Fruit fly (Drosophila melanogaster): ENCODE results near the gene AOX4.

AOX4 gene

dm6 chr3R:15566948-15567347 is 14.3 kb upstream of the AOX4 start:
- TF ChIP-seq h (optimal IDR thresholded peaks at IDR 0.05) = no peak

- TF ChIP-seq h (optimal IDR thresholded peaks at IDR 0.05) (no peak), ttk (optimal IDR thresholded peaks at IDR 0.05) (no peak), insv (optimal IDR thresholded peaks at IDR 0.05) (no peak), psq (optimal IDR thresholded peaks at IDR 0.05) (no peak), Myc (optimal IDR thresholded peaks at IDR 0.05) (no peak), Sin3A (optimal IDR thresholded peaks at IDR 0.05) (no peak)
Observed at dm6 chr3R:15566340-15566739, 13.7 kb upstream of the AOX4 start.

- TF ChIP-seq h (optimal IDR thresholded peaks at IDR 0.05) = no peak
- no peak for TF ChIP-seq insv (optimal IDR thresholded peaks at IDR 0.05)
- no peak for TF ChIP-seq psq (optimal IDR thresholded peaks at IDR 0.05)
- no peak for TF ChIP-seq Sin3A (optimal IDR thresholded peaks at IDR 0.05)
- no peak for TF ChIP-seq Myc (optimal IDR thresholded peaks at IDR 0.05)
- TF ChIP-seq ttk (optimal IDR thresholded peaks at IDR 0.05) = no peak
Observed at dm6 chr3R:15557308-15557707, 4.7 kb upstream of the AOX4 start.

- no peak for TF ChIP-seq Myc (optimal IDR thresholded peaks at IDR 0.05)
- TF ChIP-seq ttk (optimal IDR thresholded peaks at IDR 0.05) = no peak
- TF ChIP-seq psq (optimal IDR thresholded peaks at IDR 0.05) = no peak
Observed at dm6 chr3R:15556524-15556923, 3.9 kb upstream of the AOX4 start.

dm6 chr3R:15554733-15555132 is 2.1 kb upstream of the AOX4 start:
- TF ChIP-seq psq (optimal IDR thresholded peaks at IDR 0.05) (no peak), ttk (optimal IDR thresholded peaks at IDR 0.05) (no peak), h (optimal IDR thresholded peaks at IDR 0.05) (no peak), Sin3A (optimal IDR thresholded peaks at IDR 0.05) (no peak), insv (optimal IDR thresholded peaks at IDR 0.05) (no peak), Myc (optimal IDR thresholded peaks at IDR 0.05) (no peak)

- TF ChIP-seq insv (optimal IDR thresholded peaks at IDR 0.05) (no peak), Sin3A (optimal IDR thresholded peaks at IDR 0.05) (no peak), psq (optimal IDR thresholded peaks at IDR 0.05) (no peak), Myc (optimal IDR thresholded peaks at IDR 0.05) (no peak), h (optimal IDR thresholded peaks at IDR 0.05) (no peak), ttk (optimal IDR thresholded peaks at IDR 0.05) (no peak)
Observed at dm6 chr3R:15553566-15553965, 933 bp upstream of the AOX4 start.

- no peak for TF ChIP-seq insv (optimal IDR thresholded peaks at IDR 0.05)
- no peak for TF ChIP-seq h (optimal IDR thresholded peaks at IDR 0.05)
- TF ChIP-seq ttk (optimal IDR thresholded peaks at IDR 0.05) = no peak
- no peak for TF ChIP-seq Myc (optimal IDR thresholded peaks at IDR 0.05)
- TF ChIP-seq psq (optimal IDR thresholded peaks at IDR 0.05) = no peak
- TF ChIP-seq Sin3A (optimal IDR thresholded peaks at IDR 0.05) = no peak
Observed at dm6 chr3R:15547827-15548517, 4.7 kb downstream of the AOX4 start, which contains the start of gene AOX3. TSS of gene AOX3 (minus strand) at chr3R:15548188.

dm6 chr3R:15547226-15547625 is 5.4 kb downstream of the AOX4 start:
- TF ChIP-seq h (optimal IDR thresholded peaks at IDR 0.05) (no peak), Myc (optimal IDR thresholded peaks at IDR 0.05) (no peak), Sin3A (optimal IDR thresholded peaks at IDR 0.05) (no peak), psq (optimal IDR thresholded peaks at IDR 0.05) (no peak)

dm6 chr3R:15542314-15542713 is 10.3 kb downstream of the AOX4 start, which contains the start of gene AOX2:
TSS of gene AOX2 (minus strand) at chr3R:15542414.
- TF ChIP-seq ttk (optimal IDR thresholded peaks at IDR 0.05) (no peak), Sin3A (optimal IDR thresholded peaks at IDR 0.05) (no peak), Myc (optimal IDR thresholded peaks at IDR 0.05) (no peak), h (optimal IDR thresholded peaks at IDR 0.05) (no peak), psq (optimal IDR thresholded peaks at IDR 0.05) (no peak)

dm6 chr3R:15540932-15541331 is 11.7 kb downstream of the AOX4 start:
- TF ChIP-seq Myc (optimal IDR thresholded peaks at IDR 0.05) (no peak), ttk (optimal IDR thresholded peaks at IDR 0.05) (no peak), h (optimal IDR thresholded peaks at IDR 0.05) (no peak), psq (optimal IDR thresholded peaks at IDR 0.05) (no peak)

dm6 chr3R:15536918-15537716 is 15.5 kb downstream of the AOX4 start, which contains the start of gene AOX1:
TSS of gene AOX1 (minus strand) at chr3R:15537292.
- TF ChIP-seq insv (optimal IDR thresholded peaks at IDR 0.05) = no peak
- no peak for TF ChIP-seq Sin3A (optimal IDR thresholded peaks at IDR 0.05)
- TF ChIP-seq Myc (optimal IDR thresholded peaks at IDR 0.05) = no peak
- no peak for TF ChIP-seq h (optimal IDR thresholded peaks at IDR 0.05)
- no peak for TF ChIP-seq psq (optimal IDR thresholded peaks at IDR 0.05)
- no peak for TF ChIP-seq ttk (optimal IDR thresholded peaks at IDR 0.05)

- TF ChIP-seq Sin3A (optimal IDR thresholded peaks at IDR 0.05) (no peak), insv (optimal IDR thresholded peaks at IDR 0.05) (no peak), h (optimal IDR thresholded peaks at IDR 0.05) (no peak), ttk (optimal IDR thresholded peaks at IDR 0.05) (no peak), Myc (optimal IDR thresholded peaks at IDR 0.05) (no peak), psq (optimal IDR thresholded peaks at IDR 0.05) (no peak)
Observed at dm6 chr3R:15531373-15531772, 21.3 kb downstream of the AOX4 start, which contains the start of gene CG31296. TSS of gene CG31296 (minus strand) at chr3R:15531473.

dm6 chr3R:15517113-15517512 is 35.5 kb downstream of the AOX4 start:
- TF ChIP-seq psq (optimal IDR thresholded peaks at IDR 0.05) (no peak), ttk (optimal IDR thresholded peaks at IDR 0.05) (no peak), Sin3A (optimal IDR thresholded peaks at IDR 0.05) (no peak)

Data from Kc167 (cell line).